Worm (Caenorhabditis elegans) whole organism, L4 larva: ENCODE results near the gene B0001.8.

Source experiments
- F10B5.3 ChIP-seq: sonication (generic microtip); optimal IDR thresholded peaks from 2 replicates; lab custom pipeline; 2016; ENCODE audit warnings: mild to moderate bottlenecking, missing genetic modification characterization, missing compliant biosample characterization
- F49E8.2 ChIP-seq: sonication (generic microtip); optimal IDR thresholded peaks from 2 replicates; lab custom pipeline; 2016; ENCODE audit warnings: missing compliant biosample characterization, mild to moderate bottlenecking, missing genetic modification characterization, borderline replicate concordance
- T20F7.1 ChIP-seq: fragments of 200-800 bp; sonication (Bioruptor generic); optimal IDR thresholded peaks from 2 replicates; lab custom pipeline; 2018; ENCODE audit warnings: mild to moderate bottlenecking, missing genetic modification characterization, missing compliant biosample characterization
- aha-1 ChIP-seq: fragments of 150-350 bp; peaks from one replicate; lab custom pipeline; 2014; ENCODE audit warnings: missing biosample characterization, missing genetic modification characterization
- arid-1 ChIP-seq: fragments of 200-800 bp; sonication (Bioruptor generic); conservative IDR thresholded peaks from 2 replicates; pipeline ENCODE4 v1.3.6; 2022; ENCODE audit warnings: missing genetic modification reagents, missing genetic modification characterization, missing compliant biosample characterization
- ceh-44 ChIP-seq: fragments of 200-800 bp; sonication (Bioruptor generic); IDR thresholded peaks from 2 replicates; pipeline ENCODE4 v1.3.6; 2022; ENCODE audit warnings: missing genetic modification reagents, missing genetic modification characterization, missing compliant biosample characterization
- ceh-62 ChIP-seq: sonication (generic microtip); optimal IDR thresholded peaks from 2 replicates; lab custom pipeline; 2017; ENCODE audit warnings: missing biosample characterization, missing genetic modification characterization
- ceh-82 ChIP-seq: sonication (generic microtip); optimal IDR thresholded peaks from 2 replicates; lab custom pipeline; 2017; ENCODE audit warnings: missing biosample characterization, missing genetic modification characterization
- daf-16 ChIP-seq, 3 experiments: sonication (generic microtip); optimal IDR thresholded peaks; 2 replicates each; lab custom pipeline; 2016 to 2017; ENCODE audit warnings: missing genetic modification characterization in 3 of 3, missing genetic modification reagents in 3 of 3, mild to moderate bottlenecking in 2 of 3, missing compliant biosample characterization in 2 of 3, missing biosample characterization in 1 of 3, moderate library complexity in 1 of 3
- dmd-8 ChIP-seq: fragments of 200-800 bp; sonication (Bioruptor generic); IDR thresholded peaks from 2 replicates; pipeline ENCODE4 v1.3.6; 2022; ENCODE audit warnings: missing genetic modification characterization, missing compliant biosample characterization
- dpl-1 ChIP-seq: fragments of 150-350 bp; optimal IDR thresholded peaks from 2 replicates; lab custom pipeline; 2014; ENCODE audit warnings: missing biosample characterization, missing genetic modification reagents, missing genetic modification characterization
- dve-1 ChIP-seq: sonication (generic microtip); optimal IDR thresholded peaks from 2 replicates; lab custom pipeline; 2017; ENCODE audit warnings: antibody characterized with exemption, mild to moderate bottlenecking, missing genetic modification characterization, missing compliant biosample characterization; ENCODE audit not compliant: insufficient read depth
- hmg-1.1 ChIP-seq: fragments of 200-800 bp; sonication (Bioruptor generic); IDR thresholded peaks from 2 replicates; pipeline ENCODE4 v1.3.6; 2022; ENCODE audit warnings: missing genetic modification reagents, missing genetic modification characterization, missing compliant biosample characterization
- lin-38 ChIP-seq: fragments of 200-800 bp; sonication (Bioruptor generic); IDR thresholded peaks from 2 replicates; pipeline ENCODE4 v1.3.6; 2022; ENCODE audit warnings: missing genetic modification reagents, missing genetic modification characterization, missing compliant biosample characterization
- lsy-2 ChIP-seq, 2 experiments: fragments of 150-350 bp in 1 of 2; sonication (generic microtip) in 1 of 2; optimal IDR thresholded peaks; 2 replicates each; lab custom pipeline; 2014 to 2017; ENCODE audit warnings: missing biosample characterization in 2 of 2, missing genetic modification characterization in 2 of 2
- mep-1 ChIP-seq: fragments of 150-350 bp; sonication (generic microtip); optimal IDR thresholded peaks from 3 replicates; lab custom pipeline; 2014; ENCODE audit warnings: missing biosample characterization, missing genetic modification characterization
- mes-2 ChIP-seq: sonication (generic microtip); optimal IDR thresholded peaks from 2 replicates; lab custom pipeline; 2016; ENCODE audit warnings: missing genotype, mild to moderate bottlenecking, missing genetic modification characterization, missing compliant biosample characterization; ENCODE audit not compliant: poor library complexity, severe bottlenecking
- nhr-102 ChIP-seq: sonication (generic microtip); optimal IDR thresholded peaks from 2 replicates; lab custom pipeline; 2016; ENCODE audit warnings: mild to moderate bottlenecking, missing genetic modification characterization, moderate library complexity, missing compliant biosample characterization
- nhr-77 ChIP-seq: fragments of 150-350 bp; optimal IDR thresholded peaks from 2 replicates; lab custom pipeline; 2014; ENCODE audit warnings: missing biosample characterization, missing genetic modification characterization
- sdz-12 ChIP-seq: fragments of 200-800 bp; sonication (Bioruptor generic); optimal IDR thresholded peaks from 2 replicates; lab custom pipeline; 2018; ENCODE audit warnings: mild to moderate bottlenecking, missing genetic modification characterization, missing compliant biosample characterization
- set-16 ChIP-seq: fragments of 200-800 bp; sonication (Bioruptor generic); IDR thresholded peaks from 2 replicates; pipeline ENCODE4 v1.3.6; 2022; ENCODE audit warnings: missing genetic modification reagents, missing genetic modification characterization, missing compliant biosample characterization
- snpc-1.2 ChIP-seq: fragments of 200-800 bp; sonication (Bioruptor generic); IDR thresholded peaks from 2 replicates; pipeline ENCODE4 v1.3.6; 2022; ENCODE audit warnings: missing genetic modification reagents, missing genetic modification characterization, missing compliant biosample characterization
- spr-1 ChIP-seq: sonication (generic microtip); optimal IDR thresholded peaks from 2 replicates; lab custom pipeline; 2016; ENCODE audit warnings: mild to moderate bottlenecking, missing genetic modification characterization, missing compliant biosample characterization
- tag-97 ChIP-seq: fragments of 200-800 bp; sonication (Bioruptor generic); IDR thresholded peaks from 2 replicates; pipeline ENCODE4 v1.3.6; 2022; ENCODE audit warnings: missing genetic modification characterization, missing compliant biosample characterization
- tra-1 ChIP-seq: fragments of 200-800 bp; sonication (Bioruptor generic); IDR thresholded peaks from 2 replicates; pipeline ENCODE4 v1.3.6; 2022; ENCODE audit warnings: missing genetic modification reagents, missing genetic modification characterization, missing compliant biosample characterization
- unc-39 ChIP-seq: sonication (generic microtip); optimal IDR thresholded peaks from 2 replicates; lab custom pipeline; 2017; ENCODE audit warnings: missing biosample characterization, missing genetic modification characterization
- unc-62 ChIP-seq, 3 experiments: fragments of 150-350 bp in 1 of 3; sonication (generic microtip); optimal IDR thresholded peaks in 2 of 3; peaks in 1 of 3; 1 replicate in 1 of 3; 2 replicates in 2 of 3; lab custom pipeline; 2014 to 2017; ENCODE audit warnings: missing biosample characterization in 3 of 3, missing genetic modification characterization in 3 of 3, missing genetic modification reagents in 3 of 3, missing genotype in 1 of 3
- zfp-2 ChIP-seq: sonication (generic microtip); optimal IDR thresholded peaks from 2 replicates; lab custom pipeline; 2016; ENCODE audit warnings: mild to moderate bottlenecking, missing genetic modification characterization, missing compliant biosample characterization
- zip-2 ChIP-seq: fragments of 150-350 bp; optimal IDR thresholded peaks from 2 replicates; lab custom pipeline; 2014; ENCODE audit warnings: missing biosample characterization, missing genetic modification characterization
- ztf-11 ChIP-seq: fragments of 150-350 bp; optimal IDR thresholded peaks from 2 replicates; lab custom pipeline; 2014; ENCODE audit warnings: missing biosample characterization, missing genetic modification characterization
- ztf-7 ChIP-seq: fragments of 150-350 bp; optimal IDR thresholded peaks from 2 replicates; lab custom pipeline; 2014; ENCODE audit warnings: missing biosample characterization, missing genetic modification characterization

B0001.8 gene

ce11 chrIV:12126740-12127472 is 14.0 kb downstream of the B0001.8 start:
- TF ChIP-seq ceh-82 (tag; lab: Kevin White, UChicago): no peak
- TF ChIP-seq dve-1 (tag; lab: Kevin White, UChicago): no peak
- no peak for TF ChIP-seq tag-97 (GFP tag; lab: Robert Waterston, UW)
- no peak for TF ChIP-seq hmg-1.1
- TF ChIP-seq lsy-2 (tag; optimal IDR thresholded peaks at IDR 0.05; lab: Kevin White, UChicago): peak in 1 of 2 experiments; percentile 22
- no peak for TF ChIP-seq T20F7.1 (GFP tag; lab: Kevin White, UChicago)
- TF ChIP-seq nhr-77 (tag; lab: Kevin White, UChicago): no peak
- no peak for TF ChIP-seq unc-39 (tag; lab: Kevin White, UChicago)
- TF ChIP-seq sdz-12 (GFP tag; lab: Kevin White, UChicago): no peak
- no peak for TF ChIP-seq nhr-102 (tag; lab: Kevin White, UChicago)
- TF ChIP-seq ztf-11 (tag; lab: Kevin White, UChicago): no peak
- peak; percentile 1 for TF ChIP-seq aha-1 (tag; lab: Kevin White, UChicago)

DNA sequence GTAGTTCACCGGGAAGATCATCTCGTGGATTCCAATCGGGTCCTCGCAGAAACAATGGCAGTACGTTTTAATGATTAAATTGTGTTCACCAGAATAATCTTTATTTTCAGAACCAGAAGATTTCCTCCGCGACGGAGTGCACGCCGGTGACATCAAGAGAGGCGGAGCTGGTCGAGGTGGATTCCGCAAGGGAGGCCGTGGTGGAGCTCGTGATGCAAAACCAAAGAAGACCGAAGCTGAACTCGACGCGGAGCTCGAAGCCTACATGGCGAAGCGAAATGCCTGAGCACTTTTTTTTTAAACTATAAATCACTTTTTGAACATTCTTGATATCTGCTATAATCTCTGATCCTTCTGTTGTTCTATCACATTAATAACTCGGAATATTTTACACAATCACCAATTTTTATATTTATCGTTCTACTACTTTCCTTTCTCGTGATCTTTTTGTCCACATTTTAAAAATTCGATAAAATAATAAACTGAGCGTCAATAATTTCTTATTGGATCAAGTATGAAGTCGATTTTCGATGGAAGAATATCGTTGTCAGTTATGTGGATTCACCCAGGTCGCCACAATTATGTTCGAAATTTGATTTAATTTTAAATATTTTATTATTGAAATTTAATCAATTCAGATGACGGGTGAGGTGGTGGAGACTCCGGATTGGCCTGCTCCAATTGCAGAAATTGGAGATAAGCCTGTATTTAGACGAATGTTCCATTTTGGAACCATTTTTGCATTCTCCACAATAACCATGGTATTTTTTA is 16.4 kb downstream of the B0001.8 start, which contains the start of gene dhhc-6:
Gene dhhc-6 (plus strand): TSS at position 639 of the 771 bp plus-strand sequence.
- TF ChIP-seq snpc-1.2 (GFP tag; lab: Robert Waterston, UW): peak; percentile 31; the same call in 1 of the 2 replicates
- TF ChIP-seq set-16 (GFP tag; lab: Robert Waterston, UW): peak; percentile 75
- TF ChIP-seq F10B5.3: no peak
- TF ChIP-seq tra-1 (GFP tag; lab: Robert Waterston, UW): no peak
- no peak for TF ChIP-seq ceh-62 (tag; lab: Kevin White, UChicago)
- TF ChIP-seq mep-1 (tag; lab: Kevin White, UChicago): peak; percentile 30
- no peak for TF ChIP-seq ztf-7 (tag; lab: Kevin White, UChicago)
- TF ChIP-seq lin-38 (GFP tag; lab: Robert Waterston, UW): peak; percentile 44

DNA sequence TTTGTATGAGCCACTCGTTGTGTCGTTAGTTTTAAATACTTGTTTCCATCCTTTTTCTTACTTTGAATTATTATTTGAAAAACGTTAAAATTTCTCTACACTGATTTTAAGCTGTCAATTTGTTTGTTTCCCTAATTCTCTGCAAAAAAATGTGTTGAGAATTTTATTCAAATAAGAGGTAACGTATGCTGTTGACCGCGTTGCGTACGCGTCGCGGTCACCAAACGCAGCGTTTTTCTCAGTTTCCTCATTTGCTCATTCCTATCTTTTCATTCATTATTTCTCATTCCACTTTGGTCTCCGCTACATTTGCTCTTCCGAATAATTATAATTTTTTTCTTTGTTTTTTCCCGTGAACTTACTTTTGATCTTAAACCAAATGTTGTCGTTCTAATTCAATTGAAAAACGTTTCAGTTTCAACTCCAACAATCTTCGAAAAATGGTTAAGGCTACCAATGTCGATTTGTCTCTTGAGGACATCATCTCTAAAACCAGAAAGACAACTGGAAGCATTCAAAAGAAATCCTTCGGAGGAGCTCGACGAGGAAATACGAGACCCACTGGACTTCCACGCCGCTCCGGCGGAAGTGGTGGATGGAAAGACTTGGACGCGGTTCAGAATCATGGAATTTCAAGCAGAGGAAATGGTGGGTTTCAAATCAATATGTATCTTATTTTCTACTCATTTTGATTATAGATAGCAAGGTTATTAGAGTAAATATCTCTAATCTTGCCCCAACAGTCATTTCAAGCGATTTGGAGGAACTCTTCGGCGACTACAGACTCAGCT is 17.8 kb downstream of the B0001.8 start, which contains the start of gene aly-3:
Gene aly-3 (plus strand): TSS at position 409 of the 791 bp plus-strand sequence.
- no peak for TF ChIP-seq daf-16 (GFP tag; optimal IDR thresholded peaks at IDR 0.05; lab: Kevin White, UChicago)
- peak; percentile 44 for TF ChIP-seq daf-16 (tag; optimal IDR thresholded peaks at IDR 0.05; lab: Kevin White, UChicago)
- no peak for TF ChIP-seq T20F7.1 (GFP tag; lab: Kevin White, UChicago)
- TF ChIP-seq lin-38 (GFP tag; lab: Robert Waterston, UW): peak; percentile 49; the same call in 1 of the 2 replicates
- no peak for TF ChIP-seq arid-1 (GFP tag; lab: Robert Waterston, UW)
- no peak for TF ChIP-seq F49E8.2
- TF ChIP-seq nhr-77 (tag; lab: Kevin White, UChicago): no peak
- TF ChIP-seq lsy-2 (tag; optimal IDR thresholded peaks at IDR 0.05; lab: Kevin White, UChicago): peak in 1 of 2 experiments; percentile 57
- TF ChIP-seq aha-1 (tag; lab: Kevin White, UChicago): peak; percentile 92
- TF ChIP-seq mep-1 (tag; lab: Kevin White, UChicago): peak; percentile 47
- no peak for TF ChIP-seq ceh-44 (GFP tag; lab: Robert Waterston, UW)
- no peak for TF ChIP-seq ceh-62 (tag; lab: Kevin White, UChicago)
- no peak for TF ChIP-seq zip-2 (tag; lab: Kevin White, UChicago)
- TF ChIP-seq spr-1 (tag; lab: Kevin White, UChicago): no peak
- TF ChIP-seq unc-62 (GFP tag; optimal IDR thresholded peaks at IDR 0.05 in 1 of 2; lab: Kevin White, UChicago): peak in 1 of 2 experiments; percentile 39
- TF ChIP-seq unc-62 (tag; optimal IDR thresholded peaks at IDR 0.05; lab: Kevin White, UChicago): no peak
- peak; percentile 64 for TF ChIP-seq mes-2 (tag; lab: Kevin White, UChicago)
- peak; percentile 39 for TF ChIP-seq dve-1 (tag; lab: Kevin White, UChicago)
- no peak for TF ChIP-seq dmd-8 (GFP tag; lab: Robert Waterston, UW)
- TF ChIP-seq set-16 (GFP tag; lab: Robert Waterston, UW): no peak
- TF ChIP-seq zfp-2 (tag; lab: Kevin White, UChicago): no peak
- TF ChIP-seq dpl-1 (GFP tag; lab: Kevin White, UChicago): peak; percentile 12
